Worm (Caenorhabditis elegans) whole organism, L4/young adult: Measurements from ENCODE around the gene R74.8.

Source experiments
- W03F9.2 ChIP-seq: fragments of 150-350 bp; optimal IDR thresholded peaks from 2 replicates; lab custom pipeline; 2014; ENCODE audit warnings: missing biosample characterization, missing genetic modification characterization
- dao-5 ChIP-seq: sonication (generic microtip); optimal IDR thresholded peaks from 2 replicates; lab custom pipeline; 2016; ENCODE audit warnings: missing genotype, missing genetic modification characterization, moderate library complexity, missing compliant biosample characterization
- him-1 ChIP-seq: sonication (generic microtip); optimal IDR thresholded peaks from 2 replicates; lab custom pipeline; 2016; ENCODE audit warnings: missing genotype, missing genetic modification reagents, missing genetic modification characterization, missing compliant biosample characterization

- TF ChIP-seq W03F9.2 (no peak), him-1 (tag; lab: Kevin White, UChicago) (no peak), dao-5 (tag; lab: Kevin White, UChicago) (no peak)
Observed at ce11 chrIII:4232811-4233269, 26.8 kb downstream of the R74.8 start, which contains the start of gene nhr-20.
